Worm (Caenorhabditis elegans) whole organism, mixed stage, embryonic: ENCODE data around the gene K10D2.8.
A peak's percentile ranks its signal among the peaks of the same experiment; 100 is the strongest.

ENCODE experiments used
- M03D4.4 ChIP-seq: sonication (generic microtip); optimal IDR thresholded peaks from 2 replicates; lab custom pipeline; 2017; ENCODE audit warnings: mild to moderate bottlenecking, missing genetic modification characterization, missing compliant biosample characterization
- blmp-1 ChIP-seq: fragments of 150-350 bp; optimal IDR thresholded peaks from 2 replicates; lab custom pipeline; 2014; ENCODE audit warnings: missing biosample characterization, missing genetic modification characterization
- ceh-39 ChIP-seq: fragments of 150-350 bp; optimal IDR thresholded peaks from 2 replicates; lab custom pipeline; 2014; ENCODE audit warnings: missing biosample characterization, missing genetic modification characterization
- ceh-43 ChIP-seq: fragments of 200-800 bp; sonication (Bioruptor generic); optimal IDR thresholded peaks from 2 replicates; lab custom pipeline; 2018; ENCODE audit warnings: mild to moderate bottlenecking, missing genetic modification characterization, moderate library complexity, missing compliant biosample characterization
- ceh-83 ChIP-seq: fragments of 200-800 bp; sonication (Bioruptor generic); optimal IDR thresholded peaks from 2 replicates; lab custom pipeline; 2018; ENCODE audit warnings: mild to moderate bottlenecking, missing genetic modification characterization, missing compliant biosample characterization
- ces-1 ChIP-seq: fragments of 150-350 bp; optimal IDR thresholded peaks from 2 replicates; lab custom pipeline; 2014; ENCODE audit warnings: missing biosample characterization, missing genetic modification reagents, missing genetic modification characterization
- drap-1 ChIP-seq: fragments of 200-800 bp; sonication (Bioruptor generic); optimal IDR thresholded peaks from 3 replicates; lab custom pipeline; 2018; ENCODE audit warnings: mild to moderate bottlenecking, missing genetic modification characterization, missing compliant biosample characterization
- elt-1 ChIP-seq: sonication (generic microtip); optimal IDR thresholded peaks from 2 replicates; lab custom pipeline; 2017; ENCODE audit warnings: missing genetic modification characterization, mild to moderate bottlenecking, missing compliant biosample characterization, antibody characterized with exemption, moderate library complexity, borderline replicate concordance; ENCODE audit not compliant: insufficient read depth
- elt-3 ChIP-seq: fragments of 150-350 bp; optimal IDR thresholded peaks from 2 replicates; lab custom pipeline; 2014; ENCODE audit warnings: missing biosample characterization, missing genetic modification characterization
- hlh-1 ChIP-seq: fragments of 150-350 bp; optimal IDR thresholded peaks from 2 replicates; lab custom pipeline; 2014; ENCODE audit warnings: missing biosample characterization, missing genetic modification reagents, missing genetic modification characterization
- lin-13 ChIP-seq: fragments of 150-350 bp; optimal IDR thresholded peaks from 2 replicates; lab custom pipeline; 2014; ENCODE audit warnings: missing biosample characterization, missing genetic modification characterization
- lin-32 ChIP-seq: fragments of 200-800 bp; sonication (Bioruptor generic); optimal IDR thresholded peaks from 2 replicates; lab custom pipeline; 2018; ENCODE audit warnings: mild to moderate bottlenecking, missing genetic modification characterization, missing compliant biosample characterization
- lsy-2 ChIP-seq: fragments of 150-350 bp; optimal IDR thresholded peaks from 2 replicates; lab custom pipeline; 2014; ENCODE audit warnings: missing biosample characterization, missing genetic modification characterization
- mep-1 ChIP-seq: fragments of 150-350 bp; optimal IDR thresholded peaks from 2 replicates; lab custom pipeline; 2017; ENCODE audit warnings: missing biosample characterization, missing genetic modification reagents, missing genetic modification characterization, inconsistent platforms
- mls-2 ChIP-seq: sonication (generic microtip); optimal IDR thresholded peaks from 2 replicates; lab custom pipeline; 2016; ENCODE audit warnings: mild to moderate bottlenecking, missing genetic modification characterization, moderate library complexity, missing compliant biosample characterization
- nhr-12 ChIP-seq: fragments of 150-350 bp; optimal IDR thresholded peaks from 2 replicates; lab custom pipeline; 2014; ENCODE audit warnings: missing biosample characterization, missing genetic modification characterization
- nhr-2 ChIP-seq: fragments of 150-350 bp; optimal IDR thresholded peaks from 2 replicates; lab custom pipeline; 2014; ENCODE audit warnings: missing biosample characterization, missing genetic modification characterization
- nhr-237 ChIP-seq: fragments of 150-350 bp; optimal IDR thresholded peaks from 2 replicates; lab custom pipeline; 2014; ENCODE audit warnings: missing biosample characterization, missing genetic modification characterization
- nhr-28 ChIP-seq: fragments of 150-350 bp; optimal IDR thresholded peaks from 2 replicates; lab custom pipeline; 2014; ENCODE audit warnings: missing biosample characterization, missing genetic modification characterization
- nhr-76 ChIP-seq: sonication (generic microtip); optimal IDR thresholded peaks from 2 replicates; lab custom pipeline; 2017; ENCODE audit warnings: missing biosample characterization, missing genetic modification characterization
- pha-4 ChIP-seq: fragments of 150-350 bp; optimal IDR thresholded peaks from 2 replicates; lab custom pipeline; 2018; ENCODE audit warnings: missing biosample characterization, missing genetic modification reagents, missing genetic modification characterization
- sem-2 ChIP-seq: fragments of 200-800 bp; sonication (Bioruptor generic); optimal IDR thresholded peaks from 2 replicates; lab custom pipeline; 2018; ENCODE audit warnings: mild to moderate bottlenecking, missing genetic modification characterization, missing compliant biosample characterization
- snpc-4 ChIP-seq: fragments of 150-350 bp; optimal IDR thresholded peaks from 2 replicates; lab custom pipeline; 2014; ENCODE audit warnings: missing biosample characterization, missing genetic modification characterization
- sptf-1 ChIP-seq: sonication (generic microtip); optimal IDR thresholded peaks from 2 replicates; lab custom pipeline; 2017; ENCODE audit warnings: mild to moderate bottlenecking, missing genetic modification characterization, moderate library complexity, missing compliant biosample characterization
- tbx-8 ChIP-seq: fragments of 200-800 bp; sonication (Bioruptor generic); optimal IDR thresholded peaks from 2 replicates; lab custom pipeline; 2018; ENCODE audit warnings: mild to moderate bottlenecking, missing genetic modification characterization, moderate library complexity, missing compliant biosample characterization
- unc-120 ChIP-seq: sonication (generic microtip); optimal IDR thresholded peaks from 2 replicates; lab custom pipeline; 2017; ENCODE audit warnings: missing genetic modification characterization, missing compliant biosample characterization; ENCODE audit not compliant: poor library complexity, severe bottlenecking
- unc-39 ChIP-seq: fragments of 150-350 bp; optimal IDR thresholded peaks from 2 replicates; lab custom pipeline; 2014; ENCODE audit warnings: missing biosample characterization, missing genetic modification characterization
- unc-62 ChIP-seq: fragments of 150-350 bp; optimal IDR thresholded peaks from 2 replicates; lab custom pipeline; 2014; ENCODE audit warnings: missing biosample characterization, missing genetic modification reagents, missing genetic modification characterization
- zip-8 ChIP-seq: fragments of 150-350 bp; optimal IDR thresholded peaks from 2 replicates; lab custom pipeline; 2014; ENCODE audit warnings: missing biosample characterization, missing genetic modification characterization
- ztf-11 ChIP-seq: fragments of 150-350 bp; optimal IDR thresholded peaks from 2 replicates; lab custom pipeline; 2014; ENCODE audit warnings: missing biosample characterization, missing genetic modification characterization

K10D2.8 gene

ce11 chrIII:5188426-5188825 lies at the start of gene K10D2.8:
Gene K10D2.8, plus strand, starts transcription at chrIII:5188726.
- no peak for TF ChIP-seq elt-3 (tag; lab: Kevin White, UChicago)
- TF ChIP-seq unc-120 (tag; lab: Kevin White, UChicago): no peak
- TF ChIP-seq ceh-83 (GFP tag; lab: Kevin White, UChicago): no peak
- TF ChIP-seq ceh-43 (GFP tag; lab: Kevin White, UChicago): no peak
- no peak for TF ChIP-seq M03D4.4 (tag; lab: Kevin White, UChicago)
- TF ChIP-seq lsy-2 (tag; lab: Kevin White, UChicago): no peak
- no peak for TF ChIP-seq hlh-1 (tag; lab: Kevin White, UChicago)
- TF ChIP-seq zip-8 (tag; lab: Kevin White, UChicago): no peak
- no peak for TF ChIP-seq mls-2 (tag; lab: Kevin White, UChicago)
- TF ChIP-seq nhr-237 (tag; lab: Kevin White, UChicago): no peak
- no peak for TF ChIP-seq nhr-76 (tag; lab: Kevin White, UChicago)
- TF ChIP-seq snpc-4 (tag; lab: Kevin White, UChicago): no peak
- no peak for TF ChIP-seq nhr-12
- TF ChIP-seq ceh-39 (tag; lab: Kevin White, UChicago): no peak
- TF ChIP-seq ztf-11: no peak
- TF ChIP-seq blmp-1 (tag; lab: Kevin White, UChicago): no peak

- TF ChIP-seq nhr-2 (tag; lab: Kevin White, UChicago) (peak; percentile 52), ces-1 (GFP tag; lab: Kevin White, UChicago) (peak; percentile 89), elt-1 (tag; lab: Kevin White, UChicago) (no peak), zip-8 (tag; lab: Kevin White, UChicago) (no peak)
Measured at ce11 chrIII:5138940-5139533, 49.5 kb upstream of the K10D2.8 start.

ce11 chrIII:5139768-5140167 lies 48.8 kb upstream of the K10D2.8 start:
- TF ChIP-seq pha-4 (tag; lab: Kevin White, UChicago): no peak
- peak; percentile 80 for TF ChIP-seq unc-62
- TF ChIP-seq lin-32 (GFP tag; lab: Kevin White, UChicago): no peak
- TF ChIP-seq unc-120 (tag; lab: Kevin White, UChicago): peak; percentile 20
- TF ChIP-seq hlh-1 (tag; lab: Kevin White, UChicago): peak; percentile 66

ce11 chrIII:5140559-5140958 lies 48.0 kb upstream of the K10D2.8 start:
- no peak for TF ChIP-seq nhr-28 (tag; lab: Kevin White, UChicago)
- TF ChIP-seq sem-2 (GFP tag; lab: Kevin White, UChicago): no peak
- TF ChIP-seq unc-62: peak; percentile 49
- TF ChIP-seq hlh-1 (tag; lab: Kevin White, UChicago): peak; percentile 66
- TF ChIP-seq elt-3 (tag; lab: Kevin White, UChicago): no peak

ce11 chrIII:5141935-5142334 lies 46.6 kb upstream of the K10D2.8 start:
- no peak for TF ChIP-seq ces-1 (GFP tag; lab: Kevin White, UChicago)
- TF ChIP-seq nhr-2 (tag; lab: Kevin White, UChicago): no peak
- TF ChIP-seq ceh-83 (GFP tag; lab: Kevin White, UChicago): no peak
- no peak for TF ChIP-seq lsy-2 (tag; lab: Kevin White, UChicago)
- TF ChIP-seq nhr-28 (tag; lab: Kevin White, UChicago): no peak
- no peak for TF ChIP-seq unc-39
- TF ChIP-seq lin-13 (tag; lab: Kevin White, UChicago): no peak
- no peak for TF ChIP-seq tbx-8
- no peak for TF ChIP-seq drap-1
- TF ChIP-seq unc-120 (tag; lab: Kevin White, UChicago): no peak
- TF ChIP-seq elt-1 (tag; lab: Kevin White, UChicago): no peak
- no peak for TF ChIP-seq sptf-1
- TF ChIP-seq ztf-11: no peak
- TF ChIP-seq M03D4.4 (tag; lab: Kevin White, UChicago): no peak
- no peak for TF ChIP-seq ceh-39 (tag; lab: Kevin White, UChicago)
- TF ChIP-seq mep-1 (tag; lab: Kevin White, UChicago): no peak
- no peak for TF ChIP-seq blmp-1 (tag; lab: Kevin White, UChicago)
- TF ChIP-seq, all 35 proteins: peak for 0
